Fruit fly (Drosophila melanogaster): ENCODE results near the gene Hs3st-B.

DNA sequence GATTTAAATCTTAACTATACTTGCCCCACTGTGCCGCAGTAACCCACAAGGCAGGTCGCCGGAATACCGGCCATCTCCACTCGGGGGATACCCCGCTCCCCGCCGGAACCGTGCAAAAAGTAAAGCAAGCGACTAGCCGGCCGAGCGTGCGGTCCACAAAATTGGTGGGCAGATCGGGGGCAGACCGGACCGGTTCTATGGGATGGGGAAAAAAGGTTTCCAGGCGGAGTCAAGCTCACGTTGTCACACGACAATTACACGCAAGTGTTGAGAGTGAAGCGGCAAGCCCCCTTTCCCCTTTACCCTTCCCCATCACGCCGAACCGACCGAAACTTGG is 23.2 kb upstream of the Hs3st-B start:
- no peak for TF ChIP-seq CG33557 (GFP tag; optimal IDR thresholded peaks at IDR 0.05)
- no peak for TF ChIP-seq hkb (optimal IDR thresholded peaks at IDR 0.05)
- no peak for TF ChIP-seq hkb (GFP tag; IDR thresholded peaks at IDR 0.05)
- TF ChIP-seq nerfin-2 (GFP tag; IDR thresholded peaks at IDR 0.05; ENCODE audit: partially characterized antibody) = no peak
